Worm (Caenorhabditis elegans): ENCODE data around the gene R05F9.11.

ce11 chrII:4873029-4873428 is 41.0 kb downstream of the R05F9.11 start, which contains the start of gene col-73:
- TF ChIP-seq W03F9.2 (tag; optimal IDR thresholded peaks at IDR 0.05) (no peak), him-1 (tag; optimal IDR thresholded peaks at IDR 0.05) (no peak), dao-5 (tag; optimal IDR thresholded peaks at IDR 0.05) (no peak)
